Worm (Caenorhabditis elegans) whole organism, mixed stage, embryonic: ENCODE data around the gene srx-31.

Experiments used
- blmp-1 ChIP-seq: fragments of 150-350 bp; optimal IDR thresholded peaks from 2 replicates; lab custom pipeline; 2014; ENCODE audit warnings: missing biosample characterization, missing genetic modification characterization
- ceh-83 ChIP-seq: fragments of 200-800 bp; sonication (Bioruptor generic); optimal IDR thresholded peaks from 2 replicates; lab custom pipeline; 2018; ENCODE audit warnings: mild to moderate bottlenecking, missing genetic modification characterization, missing compliant biosample characterization
- cnd-1 ChIP-seq: fragments of 200-800 bp; sonication (Bioruptor generic); optimal IDR thresholded peaks from 2 replicates; lab custom pipeline; 2018; ENCODE audit warnings: mild to moderate bottlenecking, missing genetic modification characterization, missing compliant biosample characterization
- lsy-2 ChIP-seq: fragments of 150-350 bp; optimal IDR thresholded peaks from 2 replicates; lab custom pipeline; 2014; ENCODE audit warnings: missing biosample characterization, missing genetic modification characterization
- nhr-12 ChIP-seq: fragments of 150-350 bp; optimal IDR thresholded peaks from 2 replicates; lab custom pipeline; 2014; ENCODE audit warnings: missing biosample characterization, missing genetic modification characterization
- snpc-4 ChIP-seq: fragments of 150-350 bp; optimal IDR thresholded peaks from 2 replicates; lab custom pipeline; 2014; ENCODE audit warnings: missing biosample characterization, missing genetic modification characterization
- sptf-1 ChIP-seq: sonication (generic microtip); optimal IDR thresholded peaks from 2 replicates; lab custom pipeline; 2017; ENCODE audit warnings: mild to moderate bottlenecking, missing genetic modification characterization, moderate library complexity, missing compliant biosample characterization
- unc-62 ChIP-seq: fragments of 150-350 bp; optimal IDR thresholded peaks from 2 replicates; lab custom pipeline; 2014; ENCODE audit warnings: missing biosample characterization, missing genetic modification reagents, missing genetic modification characterization
- ztf-11 ChIP-seq: fragments of 150-350 bp; optimal IDR thresholded peaks from 2 replicates; lab custom pipeline; 2014; ENCODE audit warnings: missing biosample characterization, missing genetic modification characterization

- TF ChIP-seq ceh-83 (GFP tag; lab: Kevin White, UChicago), result no peak
- no peak for TF ChIP-seq lsy-2
- no peak for TF ChIP-seq blmp-1 (tag; lab: Kevin White, UChicago)
- no peak for TF ChIP-seq snpc-4 (tag; lab: Kevin White, UChicago)
- no peak for TF ChIP-seq cnd-1
- TF ChIP-seq ztf-11, result no peak
- no peak for TF ChIP-seq nhr-12 (tag; lab: Kevin White, UChicago)
- TF ChIP-seq sptf-1 (tag; lab: Kevin White, UChicago), result no peak
- TF ChIP-seq unc-62 (GFP tag; lab: Kevin White, UChicago), result no peak
These were observed 19.4 kb downstream of the srx-31 start for ce11 chrV:803472-803871.
